Fruit fly (Drosophila melanogaster) whole organism, prepupa: Measurements from ENCODE around the gene CG7091.

Source experiments
- CG11294 ChIP-seq: fragments of 200-800 bp; sonication (Bioruptor generic); IDR thresholded peaks from 2 replicates; pipeline ENCODE4 v1.3.6; 2022; ENCODE audit warnings: missing biosample characterization, missing genetic modification characterization
- CG4318 ChIP-seq: fragments of 200-800 bp; sonication (Bioruptor generic); optimal IDR thresholded peaks from 3 replicates; lab custom pipeline; 2017; ENCODE audit warnings: missing biosample characterization, mild to moderate bottlenecking, missing genetic modification characterization
- Eip78C ChIP-seq: fragments of 200-800 bp; sonication (Bioruptor generic); peaks from one replicate; lab custom pipeline; 2016; ENCODE audit warnings: missing biosample characterization, missing genetic modification characterization
- Lpt ChIP-seq: fragments of 200-800 bp; sonication (Bioruptor generic); optimal IDR thresholded peaks from 3 replicates; lab custom pipeline; 2016; ENCODE audit warnings: missing biosample characterization, missing genetic modification characterization
- OdsH ChIP-seq: fragments of 200-800 bp; sonication (Bioruptor generic); optimal IDR thresholded peaks from 3 replicates; lab custom pipeline; 2016; ENCODE audit warnings: missing biosample characterization, missing genetic modification characterization

DNA sequence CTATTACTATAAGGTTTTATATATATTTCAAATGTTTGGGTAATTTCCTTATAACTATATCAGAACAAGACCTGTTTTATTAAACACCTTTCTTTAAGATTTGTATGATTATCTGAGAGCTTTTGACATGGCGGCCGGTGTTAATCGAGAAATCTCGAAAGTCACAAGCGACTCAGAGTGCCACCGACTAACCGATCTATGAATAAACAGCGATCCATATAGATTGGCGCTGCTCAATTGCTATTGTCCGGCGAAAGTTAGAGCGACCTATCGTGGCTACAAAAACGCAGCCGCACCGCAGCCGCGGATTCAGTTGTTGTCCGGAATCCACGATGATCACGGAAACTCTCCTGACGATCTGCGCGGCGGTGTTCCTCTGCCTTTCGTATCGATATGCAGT is 14.3 kb upstream of the CG7091 start, which contains the start of gene Cyp304a1:
- TF ChIP-seq CG4318 (GFP tag; lab: Kevin White, UChicago), result no peak
- TF ChIP-seq CG11294 (GFP tag; lab: Robert Waterston, UW), result no peak
- TF ChIP-seq Lpt, result no peak
- no peak for TF ChIP-seq Eip78C (GFP tag; lab: Kevin White, UChicago)
- no peak for TF ChIP-seq OdsH (GFP tag; lab: Kevin White, UChicago)
